Fruit fly (Drosophila melanogaster): ENCODE results near the gene spas.

DNA sequence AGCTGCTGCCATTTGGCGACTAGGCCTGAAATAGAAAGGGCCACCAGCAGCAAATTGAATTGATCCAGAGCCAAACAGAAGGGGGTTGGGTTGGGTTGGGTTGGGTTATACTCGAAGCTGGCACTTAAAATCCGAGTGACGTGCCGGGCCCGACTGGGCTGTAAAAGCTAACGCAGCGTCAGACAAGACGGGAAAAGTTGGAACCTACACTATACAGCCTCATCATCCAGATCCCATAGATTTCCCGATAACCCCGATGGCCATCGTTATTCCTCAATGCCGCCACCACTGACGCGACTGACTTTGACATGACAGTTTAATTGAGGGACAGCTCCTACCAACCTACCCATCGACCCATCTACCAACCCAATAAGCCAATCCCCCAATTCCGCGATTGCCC is 31.9 kb downstream of the spas start:
- no peak for TF ChIP-seq OdsH (GFP tag; optimal IDR thresholded peaks at IDR 0.05)
- TF ChIP-seq fru (GFP tag; optimal IDR thresholded peaks at IDR 0.05), result no peak

Data from whole organism, wandering third instar larva.